Fruit fly (Drosophila melanogaster): Measurements from ENCODE around the gene CG13008.

- TF ChIP-seq EcR (GFP tag; optimal IDR thresholded peaks at IDR 0.05): no peak
- TF ChIP-seq CG8301 (tag; optimal IDR thresholded peaks at IDR 0.05): no peak
- TF ChIP-seq CG8159 (tag; optimal IDR thresholded peaks at IDR 0.05): no peak
- no peak for TF ChIP-seq CG10348 (GFP tag; IDR thresholded peaks at IDR 0.05)
- TF ChIP-seq CG4496 (GFP tag; IDR thresholded peaks at IDR 0.05): 0 out of 3 replicates have a peak, but pooled peaks have one; percentile 25
- no peak for TF ChIP-seq CG17806 (tag; optimal IDR thresholded peaks at IDR 0.05)
- TF ChIP-seq CG15710 (tag; optimal IDR thresholded peaks at IDR 0.05): no peak
Measured at dm6 chrX:16693805-16694387, 17.2 kb upstream of the CG13008 start.

Data from whole organism, pupa.